Worm (Caenorhabditis elegans) whole organism, L1 larva: ENCODE results near the gene W08E12.2.

Experiments
- ama-1 ChIP-seq: fragments of 150-350 bp; optimal IDR thresholded peaks from 2 replicates; lab custom pipeline; 2014
- fkh-10 ChIP-seq: sonication (generic microtip); optimal IDR thresholded peaks from 2 replicates; lab custom pipeline; 2017; ENCODE audit warnings: missing biosample characterization, missing genetic modification reagents, missing genetic modification characterization
- fos-1 ChIP-seq: fragments of 150-350 bp; optimal IDR thresholded peaks from 2 replicates; lab custom pipeline; 2014; ENCODE audit warnings: missing biosample characterization, missing genetic modification characterization
- lin-13 ChIP-seq: fragments of 150-350 bp; optimal IDR thresholded peaks from 2 replicates; lab custom pipeline; 2014; ENCODE audit warnings: missing biosample characterization, missing genetic modification reagents, missing genetic modification characterization
- nhr-77 ChIP-seq: fragments of 150-350 bp; optimal IDR thresholded peaks from 2 replicates; lab custom pipeline; 2014; ENCODE audit warnings: missing biosample characterization, missing genetic modification characterization
- nhr-85 ChIP-seq: sonication (generic microtip); peaks from one replicate; lab custom pipeline; 2016; ENCODE audit warnings: missing genetic modification characterization, inconsistent platforms, missing compliant biosample characterization
- pag-3 ChIP-seq: sonication (generic microtip); optimal IDR thresholded peaks from 2 replicates; lab custom pipeline; 2017; ENCODE audit warnings: missing genetic modification characterization, mild to moderate bottlenecking, missing compliant biosample characterization, antibody characterized with exemption, borderline replicate concordance; ENCODE audit not compliant: insufficient read depth
- pax-3 ChIP-seq: fragments of 200-800 bp; sonication (Bioruptor generic); optimal IDR thresholded peaks from 2 replicates; lab custom pipeline; 2018; ENCODE audit warnings: mild to moderate bottlenecking, missing genetic modification characterization, moderate library complexity, missing compliant biosample characterization
- pqm-1 ChIP-seq: sonication (generic microtip); optimal IDR thresholded peaks from 3 replicates; lab custom pipeline; 2017; ENCODE audit warnings: missing biosample characterization, missing genetic modification characterization
- unc-62 ChIP-seq: fragments of 150-350 bp; optimal IDR thresholded peaks from 2 replicates; lab custom pipeline; 2014; ENCODE audit warnings: missing biosample characterization, missing genetic modification reagents, missing genetic modification characterization
- vab-15 ChIP-seq: sonication (generic microtip); optimal IDR thresholded peaks from 2 replicates; lab custom pipeline; 2017; ENCODE audit warnings: missing genotype, mild to moderate bottlenecking, missing genetic modification characterization, missing compliant biosample characterization
- zag-1 ChIP-seq: fragments of 150-350 bp; optimal IDR thresholded peaks from 2 replicates; lab custom pipeline; 2014; ENCODE audit warnings: missing biosample characterization, missing genetic modification characterization
- ztf-11 ChIP-seq, 2 experiments: sonication (generic microtip); optimal IDR thresholded peaks; 2 replicates each; lab custom pipeline; 2016 to 2017; ENCODE audit warnings: missing genetic modification characterization in 2 of 2, missing biosample characterization in 1 of 2, missing compliant biosample characterization in 1 of 2

- no peak for TF ChIP-seq fkh-10 (GFP tag; lab: Kevin White, UChicago)
- TF ChIP-seq ztf-11 (tag; optimal IDR thresholded peaks at IDR 0.05; lab: Kevin White, UChicago), result no peak
- TF ChIP-seq fos-1, result no peak
- no peak for TF ChIP-seq nhr-77
- TF ChIP-seq lin-13, result no peak
- TF ChIP-seq unc-62 (GFP tag; lab: Kevin White, UChicago), result no peak
- no peak for TF ChIP-seq ama-1
- no peak for TF ChIP-seq zag-1
- TF ChIP-seq nhr-85 (tag; lab: Kevin White, UChicago), result peak; percentile 70
- TF ChIP-seq pax-3, result no peak
- no peak for TF ChIP-seq pag-3 (tag; lab: Kevin White, UChicago)
- no peak for TF ChIP-seq pqm-1 (tag; lab: Kevin White, UChicago)
- no peak for TF ChIP-seq vab-15
Observed at ce11 chrIV:3291977-3292561, 13.6 kb upstream of the W08E12.2 start, which contains the start of gene W08E12.8.
